Worm (Caenorhabditis elegans) whole organism, L1 larva: ENCODE data around the gene EEED8.14.
A peak's percentile ranks its signal among the peaks of the same experiment; 100 is the strongest.

Experiments
- C34B4.2 ChIP-seq: sonication (generic microtip); optimal IDR thresholded peaks from 2 replicates; lab custom pipeline; 2017; ENCODE audit warnings: mild to moderate bottlenecking, missing genetic modification characterization, missing compliant biosample characterization
- aly-2 ChIP-seq: fragments of 150-350 bp; optimal IDR thresholded peaks from 2 replicates; lab custom pipeline; 2014; ENCODE audit warnings: missing biosample characterization, missing genetic modification characterization
- blmp-1 ChIP-seq: fragments of 150-350 bp; optimal IDR thresholded peaks from 2 replicates; lab custom pipeline; 2014; ENCODE audit warnings: missing biosample characterization, missing genetic modification characterization
- ceh-88 ChIP-seq: fragments of 200-800 bp; sonication (Bioruptor generic); IDR thresholded peaks from 2 replicates; pipeline ENCODE4 v1.3.6; 2022; ENCODE audit warnings: missing genetic modification characterization, missing compliant biosample characterization
- efl-1 ChIP-seq, 4 experiments: fragments of 150-350 bp; optimal IDR thresholded peaks in 3 of 4; peaks in 1 of 4; 1 replicate in 1 of 4; 2 replicates in 3 of 4; lab custom pipeline; 2014; ENCODE audit warnings: missing biosample characterization in 2 of 4, missing genetic modification characterization in 2 of 4, missing genetic modification reagents in 2 of 4
- fkh-10 ChIP-seq: sonication (generic microtip); optimal IDR thresholded peaks from 2 replicates; lab custom pipeline; 2017; ENCODE audit warnings: missing biosample characterization, missing genetic modification reagents, missing genetic modification characterization
- fkh-8 ChIP-seq: sonication (generic microtip); optimal IDR thresholded peaks from 2 replicates; lab custom pipeline; 2016; ENCODE audit warnings: mild to moderate bottlenecking, missing genetic modification characterization, missing compliant biosample characterization
- grh-1 ChIP-seq: fragments of 200-800 bp; sonication (Bioruptor generic); IDR thresholded peaks from 2 replicates; pipeline ENCODE4 v1.3.6; 2022; ENCODE audit warnings: missing genetic modification reagents, missing genetic modification characterization, missing compliant biosample characterization
- hlh-17 ChIP-seq: fragments of 200-800 bp; sonication (Bioruptor generic); optimal IDR thresholded peaks from 2 replicates; lab custom pipeline; 2018; ENCODE audit warnings: missing genetic modification characterization, mild to moderate bottlenecking, missing compliant biosample characterization, moderate library complexity, borderline replicate concordance
- isw-1 ChIP-seq: fragments of 200-800 bp; sonication (Bioruptor generic); IDR thresholded peaks from 2 replicates; pipeline ENCODE4 v1.3.6; 2022; ENCODE audit warnings: missing genetic modification characterization, missing compliant biosample characterization
- lin-14 ChIP-seq: fragments of 200-800 bp; sonication (Bioruptor generic); optimal IDR thresholded peaks from 2 replicates; lab custom pipeline; 2018; ENCODE audit warnings: mild to moderate bottlenecking, missing genetic modification characterization, moderate library complexity, missing compliant biosample characterization
- mep-1 ChIP-seq: fragments of 150-350 bp; optimal IDR thresholded peaks from 2 replicates; lab custom pipeline; 2014; ENCODE audit warnings: missing biosample characterization, missing genetic modification characterization
- nhr-19 ChIP-seq: fragments of 200-800 bp; sonication (Bioruptor generic); conservative IDR thresholded peaks from 2 replicates; pipeline ENCODE4 v1.3.6; 2022; ENCODE audit warnings: missing genetic modification characterization, missing compliant biosample characterization
- nhr-71 ChIP-seq: sonication (generic microtip); optimal IDR thresholded peaks from 2 replicates; lab custom pipeline; 2016; ENCODE audit warnings: mild to moderate bottlenecking, missing genetic modification characterization, moderate library complexity, missing compliant biosample characterization
- nhr-76 ChIP-seq: sonication (generic microtip); optimal IDR thresholded peaks from 2 replicates; lab custom pipeline; 2017; ENCODE audit warnings: missing biosample characterization, missing genetic modification characterization
- nhr-84 ChIP-seq: sonication (generic microtip); optimal IDR thresholded peaks from 2 replicates; lab custom pipeline; 2017; ENCODE audit warnings: missing biosample characterization, missing genetic modification characterization
- nhr-85 ChIP-seq: sonication (generic microtip); peaks from one replicate; lab custom pipeline; 2016; ENCODE audit warnings: missing genetic modification characterization, inconsistent platforms, missing compliant biosample characterization
- snu-23 ChIP-seq: sonication (generic microtip); optimal IDR thresholded peaks from 2 replicates; lab custom pipeline; 2016; ENCODE audit warnings: missing genetic modification characterization, missing compliant biosample characterization
- unc-130 ChIP-seq: fragments of 150-350 bp; optimal IDR thresholded peaks from 2 replicates; lab custom pipeline; 2017; ENCODE audit warnings: missing biosample characterization, missing genetic modification characterization, inconsistent platforms
- unc-30 ChIP-seq: sonication (generic microtip); optimal IDR thresholded peaks from 2 replicates; lab custom pipeline; 2017; ENCODE audit warnings: missing biosample characterization, missing genetic modification characterization
- unc-62 ChIP-seq: fragments of 150-350 bp; optimal IDR thresholded peaks from 2 replicates; lab custom pipeline; 2014; ENCODE audit warnings: missing biosample characterization, missing genetic modification reagents, missing genetic modification characterization

The EEED8.14 gene

DNA sequence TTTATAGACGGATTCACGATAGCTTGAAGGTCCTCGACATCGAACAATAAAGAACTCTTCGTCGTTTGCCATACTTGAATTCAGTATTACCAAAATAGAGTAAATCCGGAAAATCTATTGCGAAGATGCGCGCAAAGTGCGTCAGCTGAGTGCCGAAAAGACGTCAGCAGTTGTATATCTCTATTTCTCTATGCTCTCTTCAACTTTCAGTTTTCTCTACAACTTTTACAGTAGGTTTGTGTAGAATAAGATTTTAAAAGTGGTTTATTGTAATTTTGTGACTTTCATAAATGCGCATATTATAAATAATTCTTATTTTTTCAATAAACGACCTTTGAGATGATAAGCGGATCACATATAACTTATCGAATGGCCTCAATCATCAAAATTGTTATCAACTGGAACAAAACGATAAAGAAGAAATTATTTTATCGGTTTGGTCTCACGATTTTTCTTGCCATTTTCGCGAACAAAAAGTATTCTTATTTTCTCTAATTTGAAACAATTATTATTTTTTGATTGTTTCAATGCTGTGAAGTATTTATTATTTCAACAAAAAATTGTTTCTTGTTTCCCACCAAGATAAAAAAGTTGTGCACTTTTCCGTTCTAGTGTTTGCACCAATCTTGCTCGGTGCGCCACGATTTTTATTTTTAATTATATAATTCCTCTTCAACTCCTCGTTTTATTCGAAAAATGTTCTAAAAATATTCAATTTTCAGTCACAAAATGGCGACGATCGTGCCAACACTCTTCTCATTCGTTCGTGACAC, 40.4 kb downstream of the EEED8.14 start, which contains the start of the genes agt-2 and F09E5.3 (continued):
- TF ChIP-seq efl-1 (optimal IDR thresholded peaks at IDR 0.05; lab: Kevin White, UChicago) (peak; percentile 91 to 94), efl-1 (GFP tag; optimal IDR thresholded peaks at IDR 0.05 in 1 of 2; lab: Kevin White, UChicago) (peak; percentile 88 to 99), unc-130 (tag; lab: Kevin White, UChicago) (peak; percentile 95), nhr-85 (tag; lab: Kevin White, UChicago) (peak; percentile 93), nhr-71 (tag; lab: Kevin White, UChicago) (peak; percentile 97), nhr-76 (no peak), unc-30 (tag; lab: Kevin White, UChicago) (no peak), C34B4.2 (tag; lab: Kevin White, UChicago) (no peak), ceh-88 (GFP tag; lab: Robert Waterston, UW) (peak; percentile 78), fkh-8 (tag; lab: Kevin White, UChicago) (peak; percentile 92)

DNA sequence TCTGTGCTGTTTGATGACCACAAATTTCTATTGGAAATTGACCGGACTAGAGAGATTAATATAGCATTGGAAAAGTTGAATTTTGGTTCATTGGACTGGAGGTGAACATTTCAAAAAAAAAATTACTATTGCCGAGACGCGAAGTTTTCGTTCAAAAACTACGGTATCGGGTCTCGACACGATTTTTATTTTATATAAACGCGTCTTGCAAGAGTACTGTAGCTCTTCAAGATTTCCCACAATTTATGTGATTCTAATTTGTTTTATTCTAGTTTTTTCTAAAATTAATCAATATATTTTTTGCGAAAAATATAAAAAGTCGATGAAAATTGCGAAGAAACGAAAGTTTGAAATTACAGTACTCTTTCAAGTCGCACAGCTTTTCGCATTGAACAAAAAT, 43.2 kb downstream of the EEED8.14 start, which contains the start of gene F09E5.12:
F09E5.12 (minus strand) TSS at position 101 of the 400 bp plus-strand sequence.
- no peak for TF ChIP-seq fkh-10 (GFP tag; lab: Kevin White, UChicago)
- TF ChIP-seq nhr-76, result no peak

- TF ChIP-seq grh-1 (GFP tag; lab: Robert Waterston, UW), result no peak
- no peak for TF ChIP-seq isw-1 (GFP tag; lab: Robert Waterston, UW)
- TF ChIP-seq lin-14, result peak; percentile 9
- no peak for TF ChIP-seq unc-62 (GFP tag; lab: Kevin White, UChicago)
- no peak for TF ChIP-seq aly-2 (tag; lab: Kevin White, UChicago)
- TF ChIP-seq, all 84 proteins: peak for 1
These were observed 48.2 kb downstream of the EEED8.14 start, which contains the start of gene F09E5.16 for ce11 chrII:5365645-5366044. TSS of gene F09E5.16 (minus strand) at chrII:5365745.

DNA sequence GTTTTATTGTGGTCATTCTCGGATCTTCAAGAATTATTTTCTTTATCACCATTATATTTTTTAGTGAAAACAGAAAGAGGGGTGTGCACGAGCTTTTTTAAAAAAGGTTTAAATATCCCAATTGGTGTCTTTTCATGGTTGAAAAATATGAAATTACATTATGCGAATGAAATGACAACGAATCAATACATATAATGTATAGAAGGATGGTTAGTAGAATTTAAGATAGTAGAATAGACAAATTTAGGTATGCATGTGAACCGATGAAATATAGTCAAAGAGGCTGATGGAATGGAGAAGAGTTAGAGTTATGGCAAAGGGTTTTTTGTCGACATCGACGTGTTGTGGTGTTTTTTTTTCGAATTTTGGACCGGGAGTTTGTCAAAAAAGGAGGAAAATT, 49.3 kb downstream of the EEED8.14 start:
- TF ChIP-seq hlh-17 (no peak), blmp-1 (tag; lab: Kevin White, UChicago) (no peak), mep-1 (tag; lab: Kevin White, UChicago) (no peak), nhr-19 (no peak), isw-1 (GFP tag; lab: Robert Waterston, UW) (no peak), snu-23 (GFP tag; lab: Kevin White, UChicago) (no peak), aly-2 (tag; lab: Kevin White, UChicago) (no peak), nhr-84 (tag; lab: Kevin White, UChicago) (no peak)
